Worm (Caenorhabditis elegans) whole organism, young adult: ENCODE measurements around the gene K02E11.3.
A peak's percentile ranks its signal among the peaks of the same experiment; 100 is the strongest.

Experiments used
- B0336.3 ChIP-seq: fragments of 200-800 bp; sonication (Bioruptor generic); IDR thresholded peaks from 2 replicates; pipeline ENCODE4 v1.3.6; 2022; ENCODE audit warnings: missing genetic modification characterization, missing compliant biosample characterization
- D2030.7 ChIP-seq: fragments of 200-800 bp; sonication (Bioruptor generic); IDR thresholded peaks from 2 replicates; pipeline ENCODE4 v1.3.6; 2022; ENCODE audit warnings: missing genetic modification reagents, missing genetic modification characterization, missing compliant biosample characterization
- F22D6.2 ChIP-seq: sonication (generic microtip); optimal IDR thresholded peaks from 2 replicates; lab custom pipeline; 2016; ENCODE audit warnings: mild to moderate bottlenecking, missing genetic modification characterization, missing compliant biosample characterization
- F23B12.7 ChIP-seq: sonication (generic microtip); optimal IDR thresholded peaks from 2 replicates; lab custom pipeline; 2017; ENCODE audit warnings: missing genetic modification characterization, mild to moderate bottlenecking, missing compliant biosample characterization, antibody characterized with exemption, moderate library complexity; ENCODE audit not compliant: insufficient read depth
- F33H1.4 ChIP-seq: fragments of 200-800 bp; sonication (Bioruptor generic); IDR thresholded peaks from 2 replicates; pipeline ENCODE4 v1.3.6; 2022; ENCODE audit warnings: missing genetic modification reagents, missing genetic modification characterization, missing compliant biosample characterization
- F57A8.1 ChIP-seq: fragments of 200-800 bp; sonication (Bioruptor generic); optimal IDR thresholded peaks from 2 replicates; lab custom pipeline; 2018; ENCODE audit warnings: mild to moderate bottlenecking, missing genetic modification characterization, moderate library complexity, missing compliant biosample characterization
- F57C9.4 ChIP-seq: sonication (generic microtip); optimal IDR thresholded peaks from 2 replicates; lab custom pipeline; 2017; ENCODE audit warnings: mild to moderate bottlenecking, missing genetic modification characterization, missing compliant biosample characterization
- K12H6.12 ChIP-seq: fragments of 200-800 bp; sonication (Bioruptor generic); optimal IDR thresholded peaks from 2 replicates; lab custom pipeline; 2018; ENCODE audit warnings: mild to moderate bottlenecking, missing genetic modification characterization, missing compliant biosample characterization
- T26A5.8 ChIP-seq: sonication (generic microtip); optimal IDR thresholded peaks from 2 replicates; lab custom pipeline; 2016; ENCODE audit warnings: missing genetic modification characterization, missing compliant biosample characterization
- Y67H2A.10 ChIP-seq: fragments of 200-800 bp; sonication (Bioruptor generic); conservative IDR thresholded peaks from 2 replicates; pipeline ENCODE4 v1.3.6; 2022; ENCODE audit warnings: missing genetic modification reagents, missing genetic modification characterization, missing compliant biosample characterization
- Y95B8A.8 ChIP-seq: fragments of 200-800 bp; sonication (Bioruptor generic); IDR thresholded peaks from 2 replicates; pipeline ENCODE4 v1.3.6; 2022; ENCODE audit warnings: missing genetic modification reagents, missing genetic modification characterization, missing compliant biosample characterization
- akir-1 ChIP-seq: fragments of 200-800 bp; sonication (Bioruptor generic); optimal IDR thresholded peaks from 2 replicates; lab custom pipeline; 2018; ENCODE audit warnings: mild to moderate bottlenecking, missing genetic modification characterization, moderate library complexity, missing compliant biosample characterization
- ama-1 ChIP-seq, 3 experiments: fragments of 150-350 bp in 1 of 3; sonication (generic microtip) in 2 of 3; optimal IDR thresholded peaks; 2 replicates each; lab custom pipeline; 2014 to 2018; ENCODE audit warnings: missing biosample characterization in 2 of 3, missing genetic modification characterization in 2 of 3, missing genetic modification reagents in 2 of 3
- aptf-3 ChIP-seq: fragments of 200-800 bp; sonication (Bioruptor generic); IDR thresholded peaks from 2 replicates; pipeline ENCODE4 v1.3.6; 2022; ENCODE audit warnings: missing genetic modification characterization, missing compliant biosample characterization
- atf-7 ChIP-seq: sonication (generic microtip); optimal IDR thresholded peaks from 2 replicates; lab custom pipeline; 2017; ENCODE audit warnings: mild to moderate bottlenecking, missing genetic modification characterization, missing compliant biosample characterization
- ccch-3 ChIP-seq: fragments of 200-800 bp; sonication (Bioruptor generic); optimal IDR thresholded peaks from 2 replicates; lab custom pipeline; 2018; ENCODE audit warnings: mild to moderate bottlenecking, missing genetic modification characterization, missing compliant biosample characterization
- cebp-1 ChIP-seq, 2 experiments: fragments of 200-800 bp in 1 of 2; sonication (Bioruptor generic) in 1 of 2; sonication (generic microtip) in 1 of 2; IDR thresholded peaks in 1 of 2; optimal IDR thresholded peaks in 1 of 2; 2 replicates each; pipeline versions ENCODE4 v1.3.6 to Lab custom; 2017 to 2022; ENCODE audit warnings: missing compliant biosample characterization in 2 of 2, missing genetic modification characterization in 2 of 2, mild to moderate bottlenecking in 1 of 2, missing genetic modification reagents in 1 of 2, moderate library complexity in 1 of 2
- ceh-100 ChIP-seq: fragments of 200-800 bp; sonication (Bioruptor generic); IDR thresholded peaks from 2 replicates; pipeline ENCODE4 v1.3.6; 2022; ENCODE audit warnings: missing genetic modification reagents, missing genetic modification characterization, missing compliant biosample characterization
- ceh-58 ChIP-seq: fragments of 200-800 bp; sonication (Bioruptor generic); IDR thresholded peaks from 2 replicates; pipeline ENCODE4 v1.3.6; 2022; ENCODE audit warnings: missing genetic modification characterization, missing compliant biosample characterization
- chd-7 ChIP-seq: sonication (generic microtip); optimal IDR thresholded peaks from 2 replicates; lab custom pipeline; 2016; ENCODE audit warnings: mild to moderate bottlenecking, missing genetic modification characterization, moderate library complexity, missing compliant biosample characterization
- die-1 ChIP-seq: sonication (generic microtip); optimal IDR thresholded peaks from 2 replicates; lab custom pipeline; 2016; ENCODE audit warnings: missing genotype, mild to moderate bottlenecking, missing genetic modification characterization, missing compliant biosample characterization
- dox-1 ChIP-seq: fragments of 200-800 bp; sonication (Bioruptor generic); IDR thresholded peaks from 2 replicates; pipeline ENCODE4 v1.3.6; 2022; ENCODE audit warnings: missing genetic modification reagents, missing genetic modification characterization, missing compliant biosample characterization
- dpff-1 ChIP-seq: sonication (generic microtip); optimal IDR thresholded peaks from 2 replicates; lab custom pipeline; 2017; ENCODE audit warnings: mild to moderate bottlenecking, missing genetic modification characterization, missing compliant biosample characterization
- efl-1 ChIP-seq: fragments of 150-350 bp; optimal IDR thresholded peaks from 2 replicates; lab custom pipeline; 2014; ENCODE audit warnings: missing biosample characterization, missing genetic modification reagents, missing genetic modification characterization
- egrh-3 ChIP-seq: fragments of 200-800 bp; sonication (Bioruptor generic); IDR thresholded peaks from 2 replicates; pipeline ENCODE4 v1.3.6; 2022; ENCODE audit warnings: missing genetic modification reagents, missing genetic modification characterization, missing compliant biosample characterization
- hmg-1.2 ChIP-seq: fragments of 200-800 bp; sonication (Bioruptor generic); IDR thresholded peaks from 2 replicates; pipeline ENCODE4 v1.3.6; 2022; ENCODE audit warnings: missing genetic modification reagents, missing genetic modification characterization, missing compliant biosample characterization
- hrde-1 ChIP-seq: sonication (generic microtip); optimal IDR thresholded peaks from 2 replicates; lab custom pipeline; 2016; ENCODE audit warnings: missing genetic modification characterization, mild to moderate bottlenecking, missing compliant biosample characterization, moderate library complexity, missing genotype, missing genetic modification reagents, borderline replicate concordance
- hsf-1 ChIP-seq: fragments of 200-800 bp; sonication (Bioruptor generic); IDR thresholded peaks from 2 replicates; pipeline ENCODE4 v1.3.6; 2022; ENCODE audit warnings: missing genetic modification reagents, missing genetic modification characterization, missing compliant biosample characterization
- let-526 ChIP-seq: fragments of 200-800 bp; sonication (Bioruptor generic); IDR thresholded peaks from 2 replicates; pipeline ENCODE4 v1.3.6; 2022; ENCODE audit warnings: missing genetic modification reagents, missing genetic modification characterization, missing compliant biosample characterization
- lin-54 ChIP-seq: fragments of 200-800 bp; sonication (Bioruptor generic); optimal IDR thresholded peaks from 2 replicates; lab custom pipeline; 2018; ENCODE audit warnings: mild to moderate bottlenecking, missing genetic modification characterization, missing compliant biosample characterization
- madf-3 ChIP-seq: fragments of 200-800 bp; sonication (Bioruptor generic); IDR thresholded peaks from 2 replicates; pipeline ENCODE4 v1.3.6; 2022; ENCODE audit warnings: missing genetic modification reagents, missing genetic modification characterization, missing compliant biosample characterization
- madf-6 ChIP-seq: fragments of 200-800 bp; sonication (Bioruptor generic); IDR thresholded peaks from 2 replicates; pipeline ENCODE4 v1.3.6; 2022; ENCODE audit warnings: missing genetic modification reagents, missing genetic modification characterization, missing compliant biosample characterization
- mcd-1 ChIP-seq: fragments of 200-800 bp; sonication (Bioruptor generic); IDR thresholded peaks from 2 replicates; pipeline ENCODE4 v1.3.6; 2022; ENCODE audit warnings: missing genetic modification reagents, missing genetic modification characterization, missing compliant biosample characterization
- mel-28 ChIP-seq: sonication (generic microtip); optimal IDR thresholded peaks from 2 replicates; lab custom pipeline; 2016; ENCODE audit warnings: borderline replicate concordance, mild to moderate bottlenecking, missing genetic modification characterization, missing compliant biosample characterization
- nfyb-1 ChIP-seq: fragments of 200-800 bp; sonication (Bioruptor generic); IDR thresholded peaks from 2 replicates; pipeline ENCODE4 v1.3.6; 2022; ENCODE audit warnings: missing genetic modification reagents, missing genetic modification characterization, missing compliant biosample characterization
- nhr-179 ChIP-seq: sonication (generic microtip); optimal IDR thresholded peaks from 2 replicates; lab custom pipeline; 2016; ENCODE audit warnings: mild to moderate bottlenecking, missing genetic modification characterization, missing compliant biosample characterization
- rcor-1 ChIP-seq: fragments of 200-800 bp; sonication (Bioruptor generic); IDR thresholded peaks from 2 replicates; pipeline ENCODE4 v1.3.6; 2022; ENCODE audit warnings: missing genetic modification reagents, missing genetic modification characterization, missing compliant biosample characterization
- repo-1 ChIP-seq: sonication (generic microtip); optimal IDR thresholded peaks from 2 replicates; lab custom pipeline; 2017; ENCODE audit warnings: mild to moderate bottlenecking, missing genetic modification characterization, missing compliant biosample characterization
- sdz-38 ChIP-seq: sonication (generic microtip); optimal IDR thresholded peaks from 2 replicates; lab custom pipeline; 2016; ENCODE audit warnings: missing genotype, missing genetic modification characterization, missing compliant biosample characterization
- snpc-3.4 ChIP-seq: sonication (generic microtip); optimal IDR thresholded peaks from 2 replicates; lab custom pipeline; 2017; ENCODE audit warnings: missing genetic modification characterization, mild to moderate bottlenecking, missing compliant biosample characterization, antibody characterized with exemption, moderate library complexity, missing genotype, missing genetic modification reagents
- sptf-2 ChIP-seq: fragments of 200-800 bp; sonication (Bioruptor generic); optimal IDR thresholded peaks from 2 replicates; lab custom pipeline; 2018; ENCODE audit warnings: mild to moderate bottlenecking, missing genetic modification characterization, missing compliant biosample characterization
- tbp1 ChIP-seq: fragments of 200-800 bp; sonication (Bioruptor generic); optimal IDR thresholded peaks from 2 replicates; lab custom pipeline; 2018; ENCODE audit warnings: mild to moderate bottlenecking, missing genetic modification characterization, missing compliant biosample characterization
- zim-3 ChIP-seq: sonication (generic microtip); optimal IDR thresholded peaks from 2 replicates; lab custom pipeline; 2017; ENCODE audit warnings: mild to moderate bottlenecking, missing genetic modification characterization, moderate library complexity, missing compliant biosample characterization
- ztf-18 ChIP-seq: sonication (generic microtip); optimal IDR thresholded peaks from 2 replicates; lab custom pipeline; 2016; ENCODE audit warnings: missing genotype, mild to moderate bottlenecking, missing genetic modification characterization, missing compliant biosample characterization
- ztf-25 ChIP-seq: fragments of 200-800 bp; sonication (Bioruptor generic); IDR thresholded peaks from 2 replicates; pipeline ENCODE4 v1.3.6; 2022; ENCODE audit warnings: missing genetic modification reagents, missing genetic modification characterization, missing compliant biosample characterization
- ztf-3 ChIP-seq: fragments of 200-800 bp; sonication (Bioruptor generic); optimal IDR thresholded peaks from 2 replicates; lab custom pipeline; 2018; ENCODE audit warnings: mild to moderate bottlenecking, missing genetic modification characterization, missing compliant biosample characterization

Gene K02E11.3

ce11 chrV:14203809-14204208, 42.9 kb downstream of the K02E11.3 start:
- TF ChIP-seq egrh-3 (GFP tag; lab: Robert Waterston, UW) (peak; percentile 71), mcd-1 (GFP tag; lab: Robert Waterston, UW) (peak; percentile 73), hmg-1.2 (GFP tag; lab: Robert Waterston, UW) (0 out of 2 replicates have a peak, but pooled peaks have one; percentile 7), ztf-18 (tag; lab: Kevin White, UChicago) (peak; percentile 7), dox-1 (peak; percentile 67), F33H1.4 (0 out of 2 replicates have a peak, but pooled peaks have one; percentile 12)
- TF ChIP-seq, all 124 proteins: peak for 6; not testable (repeated sequence) for 118

ce11 chrV:14200086-14200485, 46.6 kb downstream of the K02E11.3 start:
- TF ChIP-seq sdz-38 (no peak), mcd-1 (GFP tag; lab: Robert Waterston, UW) (peak; percentile 78), ceh-58 (no peak), sptf-2 (GFP tag; lab: Kevin White, UChicago) (no peak), akir-1 (GFP tag; lab: Kevin White, UChicago) (no peak), lin-54 (GFP tag; lab: Kevin White, UChicago) (peak; percentile 67), tbp1 (peak; percentile 65), dpff-1 (tag; lab: Kevin White, UChicago) (no peak), nfyb-1 (GFP tag; lab: Robert Waterston, UW) (peak; percentile 89), mel-28 (tag; lab: Kevin White, UChicago) (no peak), D2030.7 (no peak), hrde-1 (tag; lab: Kevin White, UChicago) (no peak), repo-1 (tag; lab: Kevin White, UChicago) (peak; percentile 15), F57C9.4 (no peak), K12H6.12 (tag; lab: Kevin White, UChicago) (peak; percentile 97), hsf-1 (peak; percentile 26; the same call in 1 of the 2 replicates), ccch-3 (no peak), F57A8.1 (GFP tag; lab: Kevin White, UChicago) (no peak), B0336.3 (GFP tag; lab: Robert Waterston, UW) (peak; percentile 83), madf-6 (GFP tag; lab: Robert Waterston, UW) (no peak), rcor-1 (peak; percentile 57), let-526 (peak; percentile 76), madf-3 (GFP tag; lab: Robert Waterston, UW) (no peak), F23B12.7 (tag; lab: Kevin White, UChicago) (peak; percentile 69), T26A5.8 (tag; lab: Kevin White, UChicago) (no peak), atf-7 (tag; lab: Kevin White, UChicago) (peak; percentile 93), nhr-179 (tag; lab: Kevin White, UChicago) (no peak), ceh-100 (peak; percentile 63), chd-7 (tag; lab: Kevin White, UChicago) (peak; percentile 87), snpc-3.4 (tag; lab: Kevin White, UChicago) (no peak), Y95B8A.8 (GFP tag; lab: Robert Waterston, UW) (no peak), Y67H2A.10 (0 out of 2 replicates have a peak, but pooled peaks have one; percentile 6), aptf-3 (GFP tag; lab: Robert Waterston, UW) (no peak), efl-1 (GFP tag; lab: Kevin White, UChicago) (no peak), F22D6.2 (peak; percentile 19), ztf-25 (no peak), ztf-3 (GFP tag; lab: Kevin White, UChicago) (peak; percentile 53), zim-3 (no peak), die-1 (tag; lab: Kevin White, UChicago) (peak; percentile 35), ama-1 (optimal IDR thresholded peaks at IDR 0.05; lab: Kevin White, UChicago) (no peak), ama-1 (GFP tag; optimal IDR thresholded peaks at IDR 0.05; lab: Kevin White, UChicago) (no peak), cebp-1 (GFP tag; IDR thresholded peaks at IDR 0.05; lab: Robert Waterston, UW) (peak; percentile 100), cebp-1 (tag; optimal IDR thresholded peaks at IDR 0.05; lab: Kevin White, UChicago) (peak; percentile 100)
